Worm (Caenorhabditis elegans): ENCODE data around the gene ppfr-4.
A peak's percentile ranks its signal among the peaks of the same experiment; 100 is the strongest.

Gene ppfr-4

DNA sequence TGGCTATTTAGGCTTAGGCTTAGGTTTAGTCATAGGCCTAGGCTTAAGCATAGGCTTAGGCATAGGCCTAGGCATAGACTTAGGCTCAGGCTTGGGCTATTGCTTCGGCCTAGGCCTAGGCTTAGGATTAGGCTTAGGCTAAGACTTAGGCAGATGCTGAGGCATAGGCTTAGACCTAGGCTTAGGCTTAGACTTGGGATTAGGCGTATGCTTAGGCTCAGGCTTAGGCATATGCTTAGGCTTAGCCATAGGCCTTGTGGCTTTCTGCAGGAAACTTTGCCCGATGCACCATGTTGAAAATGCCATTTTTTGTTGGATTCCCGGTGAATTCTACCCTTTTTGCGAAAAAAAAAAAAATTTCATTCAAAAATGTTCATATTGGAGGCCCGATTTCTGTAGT, 41.8 kb upstream of the ppfr-4 start:
- no peak for TF ChIP-seq ttx-3 (tag; optimal IDR thresholded peaks at IDR 0.05)
- TF ChIP-seq K09A11.1 (tag; optimal IDR thresholded peaks at IDR 0.05; ENCODE audit: insufficient read depth): no peak
- no peak for TF ChIP-seq mec-3 (tag; optimal IDR thresholded peaks at IDR 0.05; ENCODE audit: borderline replicate concordance)
- TF ChIP-seq ceh-19 (GFP tag; optimal IDR thresholded peaks at IDR 0.05): no peak
- no peak for TF ChIP-seq elt-2 (tag; optimal IDR thresholded peaks at IDR 0.05)
- TF ChIP-seq ceh-14 (tag; optimal IDR thresholded peaks at IDR 0.05): no peak
- TF ChIP-seq nfya-1 (tag; optimal IDR thresholded peaks at IDR 0.05): no peak
- TF ChIP-seq sox-2 (GFP tag; IDR thresholded peaks at IDR 0.05): no peak
- no peak for TF ChIP-seq dve-1 (tag; optimal IDR thresholded peaks at IDR 0.05)
- TF ChIP-seq npax-4 (tag; optimal IDR thresholded peaks at IDR 0.05): no peak

DNA sequence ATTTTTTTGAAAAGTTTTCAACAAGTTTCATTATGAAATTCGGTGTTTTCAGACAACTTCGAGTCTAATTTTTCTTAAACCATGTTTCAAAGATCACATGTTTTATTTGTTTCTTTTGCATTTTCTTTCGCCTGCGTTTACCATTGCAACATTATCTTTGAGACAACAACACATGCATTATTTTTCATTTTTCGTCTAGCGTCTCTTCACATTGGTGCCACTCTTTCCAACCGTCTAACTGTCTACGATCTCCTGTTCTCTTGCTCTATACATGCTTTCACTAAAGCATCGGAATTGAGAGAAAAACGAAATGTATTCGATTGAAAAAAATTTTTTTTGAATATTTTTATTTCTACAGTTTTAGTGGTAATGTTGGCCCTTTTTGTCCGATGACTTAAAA, 41.2 kb upstream of the ppfr-4 start:
- TF ChIP-seq hlh-6 (tag; optimal IDR thresholded peaks at IDR 0.05) (no peak), ceh-18 (tag; optimal IDR thresholded peaks at IDR 0.05) (peak; percentile 18), hlh-30 (tag; optimal IDR thresholded peaks at IDR 0.05; ENCODE audit: insufficient read depth) (peak; percentile 40), hlh-15 (tag; optimal IDR thresholded peaks at IDR 0.05) (no peak), madf-2 (tag; optimal IDR thresholded peaks at IDR 0.05) (no peak), F13H6.1 (tag; optimal IDR thresholded peaks at IDR 0.05) (no peak), pag-3 (tag; optimal IDR thresholded peaks at IDR 0.05; ENCODE audit: borderline replicate concordance) (no peak), nfya-1 (tag; optimal IDR thresholded peaks at IDR 0.05) (peak; percentile 52), K02D7.2 (tag; optimal IDR thresholded peaks at IDR 0.05) (no peak), ahr-1 (tag; optimal IDR thresholded peaks at IDR 0.05) (no peak), ceh-30 (tag; optimal IDR thresholded peaks at IDR 0.05) (no peak), hlh-8 (tag; optimal IDR thresholded peaks at IDR 0.05) (no peak), zip-5 (tag; optimal IDR thresholded peaks at IDR 0.05) (no peak), syd-9 (tag; optimal IDR thresholded peaks at IDR 0.05) (no peak)

DNA sequence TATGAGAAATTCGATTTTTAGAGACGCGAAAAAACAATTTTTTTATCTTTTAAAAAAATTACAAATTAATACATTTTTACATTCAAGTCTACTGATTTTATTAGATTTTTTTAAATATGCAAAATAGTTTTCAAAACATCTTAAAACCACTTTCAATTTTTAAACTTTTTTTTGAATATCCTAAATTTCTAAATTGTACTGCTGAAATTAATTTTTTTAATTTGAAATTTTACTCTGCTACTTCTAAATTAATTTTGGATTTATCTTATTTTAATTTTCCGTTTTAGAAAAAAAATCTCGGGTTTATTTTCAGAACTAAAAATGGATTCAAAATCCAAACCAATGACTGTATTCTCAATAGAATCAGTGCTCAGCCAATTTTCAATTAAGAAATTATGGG, 40.7 kb upstream of the ppfr-4 start, which contains the start of gene Y71H2B.8:
Gene Y71H2B.8 (plus strand): TSS at position 301 of the 400 bp plus-strand sequence.
- TF ChIP-seq K09A11.1 (tag; optimal IDR thresholded peaks at IDR 0.05; ENCODE audit: insufficient read depth) (no peak), hlh-15 (tag; optimal IDR thresholded peaks at IDR 0.05) (no peak), C38D4.7 (GFP tag; optimal IDR thresholded peaks at IDR 0.05) (no peak), tbx-7 (tag; optimal IDR thresholded peaks at IDR 0.05) (no peak), zip-5 (tag; optimal IDR thresholded peaks at IDR 0.05) (no peak), fkh-6 (tag; optimal IDR thresholded peaks at IDR 0.05) (no peak), rnt-1 (tag; optimal IDR thresholded peaks at IDR 0.05) (no peak), ceh-31 (tag; optimal IDR thresholded peaks at IDR 0.05) (no peak), odd-2 (tag; optimal IDR thresholded peaks at IDR 0.05) (no peak), unc-42 (tag; optimal IDR thresholded peaks at IDR 0.05) (no peak)

DNA sequence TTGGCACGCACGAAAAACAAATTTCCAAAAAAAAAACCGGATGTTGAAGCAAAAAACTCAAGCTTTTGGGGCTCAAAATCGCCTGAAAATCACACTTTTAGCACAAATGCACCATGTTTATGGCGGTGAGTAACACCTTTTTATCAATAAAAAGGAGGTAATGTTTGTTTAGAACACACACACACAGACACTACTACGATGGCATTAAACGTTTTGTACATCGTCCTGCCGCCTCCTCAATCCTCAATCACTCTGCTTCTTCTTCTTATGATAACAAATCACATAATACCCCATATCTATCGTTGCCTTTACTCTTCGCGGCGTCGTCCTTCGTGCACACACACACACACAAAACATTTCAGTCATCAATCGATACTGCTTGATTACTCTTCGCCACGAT, 33.5 kb upstream of the ppfr-4 start, which contains the start of gene gpa-17:
Gene gpa-17 (plus strand): TSS at position 363 of the 400 bp plus-strand sequence.
- no peak for TF ChIP-seq pat-9 (tag; optimal IDR thresholded peaks at IDR 0.05)
- TF ChIP-seq nhr-232 (tag; optimal IDR thresholded peaks at IDR 0.05): no peak
- TF ChIP-seq unc-86 (tag; optimal IDR thresholded peaks at IDR 0.05): no peak
- TF ChIP-seq mec-3 (tag; optimal IDR thresholded peaks at IDR 0.05; ENCODE audit: borderline replicate concordance): no peak
- TF ChIP-seq ceh-31 (tag; optimal IDR thresholded peaks at IDR 0.05): no peak
- TF ChIP-seq unc-55 (GFP tag; optimal IDR thresholded peaks at IDR 0.05): no peak
- no peak for TF ChIP-seq dmd-4 (tag; optimal IDR thresholded peaks at IDR 0.05; ENCODE audit: borderline replicate concordance)
- TF ChIP-seq ceh-22 (tag; optimal IDR thresholded peaks at IDR 0.05): no peak

All from whole organism, late embryonic.